Worm (Caenorhabditis elegans) whole organism, L4 larva: ENCODE measurements around the gene pnc-2.

ENCODE experiments used
- Y5F2A.4 ChIP-seq: fragments of 200-800 bp; sonication (Bioruptor generic); optimal IDR thresholded peaks from 2 replicates; lab custom pipeline; 2018; ENCODE audit warnings: mild to moderate bottlenecking, missing genetic modification characterization, missing compliant biosample characterization
- Y75B8A.6 ChIP-seq: fragments of 200-800 bp; sonication (Bioruptor generic); IDR thresholded peaks from 2 replicates; pipeline ENCODE4 v1.3.6; 2022; ENCODE audit warnings: missing genetic modification reagents, missing genetic modification characterization, missing compliant biosample characterization
- ama-1 ChIP-seq: fragments of 150-350 bp; optimal IDR thresholded peaks from 2 replicates; lab custom pipeline; 2014; ENCODE audit warnings: inconsistent platforms, mixed read lengths
- ceh-32 ChIP-seq: sonication (generic microtip); optimal IDR thresholded peaks from 2 replicates; lab custom pipeline; 2016; ENCODE audit warnings: mild to moderate bottlenecking, missing genetic modification characterization, missing compliant biosample characterization; ENCODE audit not compliant: poor library complexity
- fos-1 ChIP-seq: fragments of 150-350 bp; optimal IDR thresholded peaks from 2 replicates; lab custom pipeline; 2014; ENCODE audit warnings: missing biosample characterization, missing genetic modification characterization
- gei-8 ChIP-seq: fragments of 200-800 bp; sonication (Bioruptor generic); optimal IDR thresholded peaks from 2 replicates; lab custom pipeline; 2018; ENCODE audit warnings: mild to moderate bottlenecking, missing genetic modification characterization, missing compliant biosample characterization
- lin-15B ChIP-seq: fragments of 150-350 bp; sonication (generic microtip); optimal IDR thresholded peaks from 3 replicates; lab custom pipeline; 2014; ENCODE audit warnings: missing biosample characterization, missing genetic modification characterization
- mep-1 ChIP-seq: fragments of 150-350 bp; sonication (generic microtip); optimal IDR thresholded peaks from 3 replicates; lab custom pipeline; 2014; ENCODE audit warnings: missing biosample characterization, missing genetic modification characterization
- nhr-11 ChIP-seq: fragments of 150-350 bp; optimal IDR thresholded peaks from 2 replicates; lab custom pipeline; 2014; ENCODE audit warnings: missing biosample characterization, missing genetic modification characterization
- pha-4 ChIP-seq, 2 experiments: fragments of 150-350 bp in 1 of 2; fragments of 200-800 bp in 1 of 2; sonication (Bioruptor generic) in 1 of 2; IDR thresholded peaks in 1 of 2; optimal IDR thresholded peaks in 1 of 2; 2 replicates each; pipeline versions ENCODE4 v1.3.6 to Lab custom; 2014 to 2022; ENCODE audit warnings: missing genetic modification characterization in 2 of 2, missing genetic modification reagents in 2 of 2, missing biosample characterization in 1 of 2, missing compliant biosample characterization in 1 of 2
- snpc-4 ChIP-seq: fragments of 150-350 bp; optimal IDR thresholded peaks from 2 replicates; lab custom pipeline; 2014; ENCODE audit warnings: missing biosample characterization, missing genetic modification characterization
- tag-97 ChIP-seq: fragments of 200-800 bp; sonication (Bioruptor generic); IDR thresholded peaks from 2 replicates; pipeline ENCODE4 v1.3.6; 2022; ENCODE audit warnings: missing genetic modification characterization, missing compliant biosample characterization
- unc-62 ChIP-seq, 3 experiments: fragments of 150-350 bp in 1 of 3; sonication (generic microtip); optimal IDR thresholded peaks in 2 of 3; peaks in 1 of 3; 1 replicate in 1 of 3; 2 replicates in 2 of 3; lab custom pipeline; 2014 to 2017; ENCODE audit warnings: missing biosample characterization in 3 of 3, missing genetic modification characterization in 3 of 3, missing genetic modification reagents in 3 of 3, missing genotype in 1 of 3

DNA sequence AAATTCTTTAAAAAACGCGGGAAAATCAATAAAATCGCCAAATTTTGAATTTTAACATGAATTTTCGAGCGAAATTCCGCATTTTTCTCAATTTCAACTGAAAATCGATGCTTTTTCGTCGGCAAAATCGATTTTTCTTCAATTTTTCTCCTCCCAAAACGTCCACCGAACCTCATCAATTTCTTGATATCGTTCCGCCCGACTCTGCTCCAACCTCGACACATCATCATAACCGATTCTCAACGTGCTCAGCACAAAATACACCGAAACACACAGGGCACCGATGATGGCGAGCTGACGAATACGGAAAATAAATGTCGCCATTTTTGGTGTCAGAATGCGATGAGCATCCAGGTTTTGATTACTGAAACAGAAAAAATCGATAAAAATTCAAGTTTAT is 49.1 kb upstream of the pnc-2 start, which contains the start of gene Y41E3.1:
- TF ChIP-seq nhr-11 (tag; lab: Kevin White, UChicago) (no peak), fos-1 (tag; lab: Kevin White, UChicago) (no peak), mep-1 (tag; lab: Kevin White, UChicago) (no peak), snpc-4 (tag; lab: Kevin White, UChicago) (no peak), ceh-32 (no peak), lin-15B (no peak), gei-8 (GFP tag; lab: Kevin White, UChicago) (no peak), ama-1 (lab: Kevin White, UChicago) (no peak), pha-4 (GFP tag; IDR thresholded peaks at IDR 0.05; lab: Robert Waterston, UW) (no peak), pha-4 (tag; optimal IDR thresholded peaks at IDR 0.05; lab: Kevin White, UChicago) (no peak), Y5F2A.4 (GFP tag; lab: Kevin White, UChicago) (no peak), unc-62 (GFP tag; optimal IDR thresholded peaks at IDR 0.05 in 1 of 2; lab: Kevin White, UChicago) (no peak), unc-62 (tag; optimal IDR thresholded peaks at IDR 0.05; lab: Kevin White, UChicago) (no peak), Y75B8A.6 (GFP tag; lab: Robert Waterston, UW) (no peak), tag-97 (GFP tag; lab: Robert Waterston, UW) (no peak)
